Worm (Caenorhabditis elegans) whole organism, L1 larva: ENCODE results near the gene cku-80.

Source experiments
- C16A3.4 ChIP-seq: fragments of 150-350 bp; optimal IDR thresholded peaks from 2 replicates; lab custom pipeline; 2014; ENCODE audit warnings: missing biosample characterization, missing genetic modification characterization
- C34B4.2 ChIP-seq: sonication (generic microtip); optimal IDR thresholded peaks from 2 replicates; lab custom pipeline; 2017; ENCODE audit warnings: mild to moderate bottlenecking, missing genetic modification characterization, missing compliant biosample characterization
- F16B12.6 ChIP-seq: fragments of 150-350 bp; optimal IDR thresholded peaks from 2 replicates; lab custom pipeline; 2014; ENCODE audit warnings: missing biosample characterization, missing genetic modification characterization
- Y116A8C.19 ChIP-seq: sonication (generic microtip); optimal IDR thresholded peaks from 2 replicates; lab custom pipeline; 2016; ENCODE audit warnings: missing compliant biosample characterization, missing genetic modification characterization, borderline replicate concordance
- alr-1 ChIP-seq: fragments of 200-800 bp; sonication (Bioruptor generic); optimal IDR thresholded peaks from 2 replicates; lab custom pipeline; 2018; ENCODE audit warnings: borderline replicate concordance, mild to moderate bottlenecking, missing genetic modification characterization, missing compliant biosample characterization
- blmp-1 ChIP-seq: fragments of 150-350 bp; optimal IDR thresholded peaks from 2 replicates; lab custom pipeline; 2014; ENCODE audit warnings: missing biosample characterization, missing genetic modification characterization
- ceh-82 ChIP-seq, 3 experiments: fragments of 150-350 bp in 1 of 3; sonication (generic microtip) in 2 of 3; optimal IDR thresholded peaks; 2 replicates each; lab custom pipeline; 2014 to 2017; ENCODE audit warnings: missing biosample characterization in 3 of 3, missing genetic modification characterization in 3 of 3
- dpl-1 ChIP-seq, 3 experiments: fragments of 150-350 bp in 2 of 3; sonication (generic microtip) in 1 of 3; optimal IDR thresholded peaks; 2 replicates each; lab custom pipeline; 2014 to 2017; ENCODE audit warnings: missing biosample characterization in 3 of 3, missing genetic modification characterization in 3 of 3, missing genetic modification reagents in 3 of 3
- efl-1 ChIP-seq, 4 experiments: fragments of 150-350 bp; optimal IDR thresholded peaks in 3 of 4; peaks in 1 of 4; 1 replicate in 1 of 4; 2 replicates in 3 of 4; lab custom pipeline; 2014; ENCODE audit warnings: missing biosample characterization in 2 of 4, missing genetic modification characterization in 2 of 4, missing genetic modification reagents in 2 of 4
- efl-3 ChIP-seq: fragments of 200-800 bp; sonication (Bioruptor generic); optimal IDR thresholded peaks from 2 replicates; lab custom pipeline; 2018; ENCODE audit warnings: mild to moderate bottlenecking, missing genetic modification characterization, missing compliant biosample characterization
- egl-27 ChIP-seq, 2 experiments: fragments of 150-350 bp in 1 of 2; sonication (generic microtip); optimal IDR thresholded peaks; 3 replicates each; lab custom pipeline; 2017 to 2018; ENCODE audit warnings: missing biosample characterization in 2 of 2, missing genetic modification characterization in 2 of 2, missing genetic modification reagents in 2 of 2
- fkh-4 ChIP-seq: sonication (generic microtip); optimal IDR thresholded peaks from 2 replicates; lab custom pipeline; 2016; ENCODE audit warnings: missing compliant biosample characterization, missing genetic modification characterization, borderline replicate concordance
- fkh-8 ChIP-seq: sonication (generic microtip); optimal IDR thresholded peaks from 2 replicates; lab custom pipeline; 2016; ENCODE audit warnings: mild to moderate bottlenecking, missing genetic modification characterization, missing compliant biosample characterization
- fos-1 ChIP-seq: fragments of 150-350 bp; optimal IDR thresholded peaks from 2 replicates; lab custom pipeline; 2014; ENCODE audit warnings: missing biosample characterization, missing genetic modification characterization
- grh-1 ChIP-seq: fragments of 200-800 bp; sonication (Bioruptor generic); IDR thresholded peaks from 2 replicates; pipeline ENCODE4 v1.3.6; 2022; ENCODE audit warnings: missing genetic modification reagents, missing genetic modification characterization, missing compliant biosample characterization
- jun-1 ChIP-seq: fragments of 150-350 bp; optimal IDR thresholded peaks from 2 replicates; lab custom pipeline; 2014; ENCODE audit warnings: missing biosample characterization, missing genetic modification reagents, missing genetic modification characterization
- lin-15B ChIP-seq: fragments of 150-350 bp; sonication (generic microtip); optimal IDR thresholded peaks from 3 replicates; lab custom pipeline; 2014; ENCODE audit warnings: missing biosample characterization, missing genetic modification characterization
- lin-35 ChIP-seq, 2 experiments: fragments of 150-350 bp; optimal IDR thresholded peaks; 2 replicates each; lab custom pipeline; 2014; ENCODE audit warnings: missing biosample characterization in 2 of 2, missing genetic modification characterization in 2 of 2, missing genetic modification reagents in 2 of 2
- lin-39 ChIP-seq: fragments of 150-350 bp; optimal IDR thresholded peaks from 2 replicates; lab custom pipeline; 2014; ENCODE audit warnings: missing biosample characterization, missing genetic modification reagents, missing genetic modification characterization
- lir-3 ChIP-seq: sonication (generic microtip); optimal IDR thresholded peaks from 2 replicates; lab custom pipeline; 2016; ENCODE audit warnings: mild to moderate bottlenecking, missing genetic modification characterization, moderate library complexity, missing compliant biosample characterization; ENCODE audit not compliant: poor library complexity
- lsy-2 ChIP-seq, 2 experiments: fragments of 150-350 bp; optimal IDR thresholded peaks; 2 replicates each; lab custom pipeline; 2014; ENCODE audit warnings: missing biosample characterization in 2 of 2, missing genetic modification characterization in 2 of 2
- mab-9 ChIP-seq: fragments of 200-800 bp; sonication (Bioruptor generic); IDR thresholded peaks from 2 replicates; pipeline ENCODE4 v1.3.6; 2022; ENCODE audit warnings: missing genetic modification reagents, missing genetic modification characterization, missing compliant biosample characterization
- mdl-1 ChIP-seq, 2 experiments: fragments of 150-350 bp; optimal IDR thresholded peaks; 2 replicates each; lab custom pipeline; 2014 to 2017; ENCODE audit warnings: missing biosample characterization in 2 of 2, missing genetic modification characterization in 2 of 2, inconsistent platforms in 1 of 2
- mep-1 ChIP-seq: fragments of 150-350 bp; optimal IDR thresholded peaks from 2 replicates; lab custom pipeline; 2014; ENCODE audit warnings: missing biosample characterization, missing genetic modification characterization
- nhr-28 ChIP-seq: fragments of 150-350 bp; optimal IDR thresholded peaks from 2 replicates; lab custom pipeline; 2014; ENCODE audit warnings: missing biosample characterization, missing genetic modification characterization
- nhr-71 ChIP-seq: sonication (generic microtip); optimal IDR thresholded peaks from 2 replicates; lab custom pipeline; 2016; ENCODE audit warnings: mild to moderate bottlenecking, missing genetic modification characterization, moderate library complexity, missing compliant biosample characterization
- nhr-77 ChIP-seq: fragments of 150-350 bp; optimal IDR thresholded peaks from 2 replicates; lab custom pipeline; 2014; ENCODE audit warnings: missing biosample characterization, missing genetic modification characterization
- nhr-85 ChIP-seq: sonication (generic microtip); peaks from one replicate; lab custom pipeline; 2016; ENCODE audit warnings: missing genetic modification characterization, inconsistent platforms, missing compliant biosample characterization
- pax-3 ChIP-seq: fragments of 200-800 bp; sonication (Bioruptor generic); optimal IDR thresholded peaks from 2 replicates; lab custom pipeline; 2018; ENCODE audit warnings: mild to moderate bottlenecking, missing genetic modification characterization, moderate library complexity, missing compliant biosample characterization
- skn-1 ChIP-seq: fragments of 150-350 bp; optimal IDR thresholded peaks from 2 replicates; lab custom pipeline; 2014; ENCODE audit warnings: missing biosample characterization, missing genetic modification characterization
- snpc-4 ChIP-seq: fragments of 150-350 bp; optimal IDR thresholded peaks from 2 replicates; lab custom pipeline; 2014; ENCODE audit warnings: missing biosample characterization, missing genetic modification characterization
- sox-4 ChIP-seq: sonication (generic microtip); optimal IDR thresholded peaks from 2 replicates; lab custom pipeline; 2016; ENCODE audit warnings: missing genetic modification characterization, missing compliant biosample characterization
- sup-37 ChIP-seq: fragments of 200-800 bp; sonication (Bioruptor generic); optimal IDR thresholded peaks from 2 replicates; lab custom pipeline; 2018; ENCODE audit warnings: mild to moderate bottlenecking, missing genetic modification characterization, missing compliant biosample characterization
- tbx-2 ChIP-seq: sonication (generic microtip); optimal IDR thresholded peaks from 2 replicates; lab custom pipeline; 2016; ENCODE audit warnings: missing genetic modification characterization, missing compliant biosample characterization
- unc-130 ChIP-seq: fragments of 150-350 bp; optimal IDR thresholded peaks from 2 replicates; lab custom pipeline; 2017; ENCODE audit warnings: missing biosample characterization, missing genetic modification characterization, inconsistent platforms
- unc-30 ChIP-seq: sonication (generic microtip); optimal IDR thresholded peaks from 2 replicates; lab custom pipeline; 2017; ENCODE audit warnings: missing biosample characterization, missing genetic modification characterization
- xbp-1 ChIP-seq: sonication (generic microtip); optimal IDR thresholded peaks from 2 replicates; lab custom pipeline; 2016; ENCODE audit warnings: missing genetic modification characterization, missing compliant biosample characterization
- ztf-4 ChIP-seq: fragments of 150-350 bp; optimal IDR thresholded peaks from 2 replicates; lab custom pipeline; 2014; ENCODE audit warnings: missing biosample characterization, missing genetic modification characterization

cku-80 gene

DNA sequence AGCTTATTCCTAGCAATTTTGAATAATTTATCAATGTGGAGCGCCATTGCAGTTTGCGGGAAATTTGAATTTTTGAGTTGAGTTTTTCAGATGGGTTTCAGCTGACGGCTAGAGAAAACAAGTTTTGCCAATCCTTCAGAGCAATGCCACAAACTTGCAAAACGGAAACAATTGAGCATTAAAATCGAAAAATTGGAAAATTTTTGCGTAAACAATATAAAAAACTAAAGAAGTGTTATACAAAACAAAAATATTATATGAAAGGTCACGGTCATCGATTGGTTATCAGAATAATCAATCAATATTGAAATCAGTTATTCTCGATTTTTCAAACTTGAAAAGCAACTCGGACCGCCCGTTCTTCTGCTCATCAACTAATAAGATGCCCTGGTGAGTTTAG, 18.5 kb upstream of the cku-80 start, which contains the start of gene R07E5.15:
Gene R07E5.15 (plus strand): TSS at position 301 of the 400 bp plus-strand sequence.
- TF ChIP-seq jun-1 (tag; lab: Kevin White, UChicago) (no peak), nhr-71 (tag; lab: Kevin White, UChicago) (no peak), unc-30 (tag; lab: Kevin White, UChicago) (no peak), lir-3 (tag; lab: Kevin White, UChicago) (no peak), unc-130 (tag; lab: Kevin White, UChicago) (no peak)

DNA sequence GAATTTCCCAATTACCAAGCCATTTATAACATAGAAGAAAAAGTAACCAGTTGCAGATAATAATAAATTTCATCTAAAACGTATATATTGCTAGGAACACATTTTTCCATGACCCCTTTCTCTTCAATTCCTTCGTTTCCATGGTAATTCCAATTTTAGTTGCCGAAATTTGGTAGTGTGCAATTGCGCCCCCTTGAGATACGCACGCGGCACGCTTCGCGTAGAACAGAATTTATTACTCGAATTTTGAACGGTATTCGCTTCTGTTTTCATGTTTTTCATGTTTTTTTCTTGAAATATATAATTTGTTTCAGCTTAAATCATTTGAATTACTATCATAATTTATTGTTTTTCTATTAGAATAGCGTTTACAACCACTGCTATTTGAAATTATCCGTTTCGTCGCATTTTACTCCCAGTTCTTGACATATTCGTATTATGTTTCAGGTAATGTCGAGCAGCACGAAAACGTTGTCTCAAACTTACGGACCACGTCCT, 15.3 kb upstream of the cku-80 start, which contains the start of the genes R07E5.17 and snfc-5:
Gene R07E5.17 (minus strand): TSS at position 98 of the 498 bp plus-strand sequence.
Gene snfc-5 (plus strand): TSS at position 448 of the 498 bp plus-strand sequence.
- TF ChIP-seq F16B12.6 (tag; lab: Kevin White, UChicago) (peak; percentile 46), tbx-2 (no peak), fkh-8 (tag; lab: Kevin White, UChicago) (peak; percentile 14), skn-1 (tag; lab: Kevin White, UChicago) (peak; percentile 59), C16A3.4 (tag; lab: Kevin White, UChicago) (peak; percentile 55), snpc-4 (peak; percentile 18), Y116A8C.19 (tag; lab: Kevin White, UChicago) (no peak), lsy-2 (tag; optimal IDR thresholded peaks at IDR 0.05; lab: Kevin White, UChicago) (peak; percentile 26 to 78), lin-15B (tag; lab: Kevin White, UChicago) (peak; percentile 54), nhr-77 (tag; lab: Kevin White, UChicago) (peak; percentile 4), sox-4 (tag; lab: Kevin White, UChicago) (no peak), fkh-4 (no peak), efl-3 (no peak), nhr-71 (tag; lab: Kevin White, UChicago) (no peak), mep-1 (tag; lab: Kevin White, UChicago) (peak; percentile 59), blmp-1 (peak; percentile 52), mdl-1 (tag; optimal IDR thresholded peaks at IDR 0.05; lab: Kevin White, UChicago) (peak in 1 of 2 experiments; percentile 46), egl-27 (tag; optimal IDR thresholded peaks at IDR 0.05; lab: Kevin White, UChicago) (no peak), ceh-82 (tag; optimal IDR thresholded peaks at IDR 0.05; lab: Kevin White, UChicago) (peak in 1 of 3 experiments; percentile 42), fos-1 (tag; lab: Kevin White, UChicago) (peak; percentile 2), efl-1 (optimal IDR thresholded peaks at IDR 0.05; lab: Kevin White, UChicago) (peak; percentile 51 to 59), efl-1 (GFP tag; optimal IDR thresholded peaks at IDR 0.05 in 1 of 2; lab: Kevin White, UChicago) (peak; percentile 46 to 68), dpl-1 (GFP tag; optimal IDR thresholded peaks at IDR 0.05; lab: Kevin White, UChicago) (peak; percentile 34 to 71 (median 52)), xbp-1 (tag; lab: Kevin White, UChicago) (peak; percentile 15), lin-35 (GFP tag; optimal IDR thresholded peaks at IDR 0.05; lab: Kevin White, UChicago) (peak; percentile 48 to 80)

DNA sequence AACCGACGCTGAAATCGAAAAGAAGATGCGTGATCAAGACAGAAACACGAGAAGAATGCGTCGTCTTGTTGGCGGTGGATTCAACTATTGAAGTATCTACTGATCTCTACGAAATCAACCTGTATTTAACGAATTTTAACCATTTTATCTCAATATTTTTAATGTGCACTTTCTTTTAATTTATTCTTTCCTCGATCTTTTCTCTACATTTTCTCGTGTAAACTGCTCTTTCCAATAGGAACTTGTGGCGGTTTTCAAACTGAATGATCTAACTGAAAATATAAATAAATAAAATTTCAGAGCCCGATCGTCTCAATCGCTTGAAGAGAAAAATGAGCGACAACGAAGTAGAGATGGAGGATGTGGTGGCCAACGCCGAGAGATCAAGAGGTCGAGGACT, 13.7 kb upstream of the cku-80 start, which contains the start of gene rnp-4:
Gene rnp-4 (plus strand): TSS at position 301 of the 400 bp plus-strand sequence.
- TF ChIP-seq skn-1 (tag; lab: Kevin White, UChicago) (no peak), lsy-2 (tag; optimal IDR thresholded peaks at IDR 0.05; lab: Kevin White, UChicago) (no peak), efl-3 (no peak), alr-1 (tag; lab: Kevin White, UChicago) (no peak), xbp-1 (tag; lab: Kevin White, UChicago) (no peak), pax-3 (tag; lab: Kevin White, UChicago) (no peak), mab-9 (GFP tag; lab: Robert Waterston, UW) (no peak), egl-27 (tag; optimal IDR thresholded peaks at IDR 0.05; lab: Kevin White, UChicago) (no peak), ztf-4 (tag; lab: Kevin White, UChicago) (no peak), lin-39 (tag; lab: Kevin White, UChicago) (no peak)

DNA sequence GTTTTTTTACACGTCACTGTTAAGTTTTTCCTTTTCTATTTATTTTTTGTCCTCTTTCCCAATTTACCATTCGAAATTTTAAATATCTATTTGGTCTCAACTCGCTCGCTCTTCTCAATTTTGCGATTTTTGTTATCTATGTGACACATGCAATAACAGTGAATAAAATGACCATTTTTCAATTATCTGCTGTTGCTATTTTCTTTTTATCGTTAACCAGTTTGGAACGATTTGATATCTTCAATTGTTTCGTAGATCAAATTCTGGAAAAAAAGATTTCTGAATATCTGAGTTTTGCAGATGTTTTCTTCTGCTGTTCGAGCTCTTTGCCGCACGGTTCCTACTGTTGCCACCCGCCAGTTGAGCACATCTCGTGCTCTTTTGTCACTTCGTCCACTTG, 12.5 kb upstream of the cku-80 start, which contains the start of gene prdx-3:
Gene prdx-3 (plus strand): TSS at position 301 of the 400 bp plus-strand sequence.
- TF ChIP-seq nhr-28 (tag; lab: Kevin White, UChicago) (no peak), grh-1 (GFP tag; lab: Robert Waterston, UW) (no peak), ztf-4 (tag; lab: Kevin White, UChicago) (no peak), C34B4.2 (tag; lab: Kevin White, UChicago) (no peak), sup-37 (no peak), unc-30 (tag; lab: Kevin White, UChicago) (no peak), snpc-4 (no peak), blmp-1 (no peak), nhr-85 (tag; lab: Kevin White, UChicago) (no peak), xbp-1 (tag; lab: Kevin White, UChicago) (no peak), nhr-77 (tag; lab: Kevin White, UChicago) (no peak)
- TF ChIP-seq, all 84 proteins: peak for 0
